Worm (Caenorhabditis elegans) whole organism, midembryonic: ENCODE data around the gene rac-2.

Experiments
- T22C8.4 ChIP-seq: fragments of 200-800 bp; sonication (Bioruptor generic); IDR thresholded peaks from 2 replicates; pipeline ENCODE4 v1.3.6; 2022; ENCODE audit warnings: missing genetic modification characterization, missing compliant biosample characterization
- cog-1 ChIP-seq: sonication (generic microtip); optimal IDR thresholded peaks from 2 replicates; lab custom pipeline; 2016; ENCODE audit warnings: missing genetic modification characterization, missing compliant biosample characterization
- flt-1 ChIP-seq: fragments of 200-800 bp; sonication (Bioruptor generic); IDR thresholded peaks from 2 replicates; pipeline ENCODE4 v1.3.6; 2022; ENCODE audit warnings: missing genetic modification characterization, missing compliant biosample characterization
- klf-2 ChIP-seq: fragments of 200-800 bp; sonication (Bioruptor generic); conservative IDR thresholded peaks from 2 replicates; pipeline ENCODE4 v1.3.6; 2022; ENCODE audit warnings: missing genetic modification reagents, missing genetic modification characterization, missing compliant biosample characterization
- med-1 ChIP-seq: sonication (generic microtip); optimal IDR thresholded peaks from 2 replicates; lab custom pipeline; 2017; ENCODE audit warnings: missing genetic modification characterization, mild to moderate bottlenecking, missing compliant biosample characterization, antibody characterized with exemption, missing genetic modification reagents; ENCODE audit not compliant: insufficient read depth
- ref-1 ChIP-seq: fragments of 200-800 bp; sonication (Bioruptor generic); conservative IDR thresholded peaks from 2 replicates; pipeline ENCODE4 v1.3.6; 2022; ENCODE audit warnings: missing genetic modification reagents, missing genetic modification characterization, missing compliant biosample characterization
- tab-1 ChIP-seq: fragments of 200-800 bp; sonication (Bioruptor generic); IDR thresholded peaks from 2 replicates; pipeline ENCODE4 v1.3.6; 2022; ENCODE audit warnings: missing genetic modification characterization, missing compliant biosample characterization
- ztf-23 ChIP-seq: fragments of 200-800 bp; sonication (Bioruptor generic); IDR thresholded peaks from 2 replicates; pipeline ENCODE4 v1.3.6; 2022; ENCODE audit warnings: missing genetic modification reagents, missing genetic modification characterization, missing compliant biosample characterization
- ztf-29 ChIP-seq: fragments of 200-800 bp; sonication (Bioruptor generic); IDR thresholded peaks from 2 replicates; pipeline ENCODE4 v1.3.6; 2022; ENCODE audit warnings: missing genetic modification reagents, missing genetic modification characterization, missing compliant biosample characterization

DNA sequence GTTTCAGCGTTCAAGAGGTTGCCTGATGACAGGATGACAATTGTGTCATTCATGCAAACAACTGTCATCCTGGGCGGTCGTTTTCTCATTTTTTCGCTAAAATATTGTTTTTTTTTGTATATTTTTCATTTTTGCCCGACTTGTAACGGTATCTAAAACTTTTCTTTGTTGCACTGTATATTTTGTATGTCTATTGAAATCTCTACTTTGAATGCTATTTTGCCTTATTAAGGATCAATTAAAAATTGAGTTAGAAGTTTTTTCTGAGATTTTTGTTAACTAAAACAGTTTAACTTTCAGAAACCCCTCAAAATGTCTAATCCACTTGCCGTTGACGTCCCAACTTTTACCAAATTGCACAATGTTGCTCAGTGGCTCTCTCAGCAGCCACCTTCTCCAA, 30.1 kb upstream of the rac-2 start, which contains the start of gene ccch-2:
- TF ChIP-seq flt-1 (no peak), T22C8.4 (no peak), ref-1 (no peak), ztf-23 (GFP tag; lab: Robert Waterston, UW) (no peak), cog-1 (tag; lab: Kevin White, UChicago) (no peak), med-1 (GFP tag; lab: Kevin White, UChicago) (no peak), tab-1 (no peak), klf-2 (no peak), ztf-29 (GFP tag; lab: Robert Waterston, UW) (no peak)
